Fruit fly (Drosophila melanogaster): ENCODE data around the gene CG15548.

- TF ChIP-seq h (optimal IDR thresholded peaks at IDR 0.05) (no peak), Sin3A (optimal IDR thresholded peaks at IDR 0.05) (no peak), psq (optimal IDR thresholded peaks at IDR 0.05) (no peak), ttk (optimal IDR thresholded peaks at IDR 0.05) (no peak), insv (optimal IDR thresholded peaks at IDR 0.05) (no peak), Myc (optimal IDR thresholded peaks at IDR 0.05) (no peak)
These were observed 13.1 kb upstream of the CG15548 start for dm6 chr3R:30946352-30946751.

All from Kc167 (cell line).